Worm (Caenorhabditis elegans) whole organism, midembryonic: ENCODE measurements around the gene kin-24.

Experiments
- flt-1 ChIP-seq: fragments of 200-800 bp; sonication (Bioruptor generic); IDR thresholded peaks from 2 replicates; pipeline ENCODE4 v1.3.6; 2022; ENCODE audit warnings: missing genetic modification characterization, missing compliant biosample characterization
- tab-1 ChIP-seq: fragments of 200-800 bp; sonication (Bioruptor generic); IDR thresholded peaks from 2 replicates; pipeline ENCODE4 v1.3.6; 2022; ENCODE audit warnings: missing genetic modification characterization, missing compliant biosample characterization
- ztf-29 ChIP-seq: fragments of 200-800 bp; sonication (Bioruptor generic); IDR thresholded peaks from 2 replicates; pipeline ENCODE4 v1.3.6; 2022; ENCODE audit warnings: missing genetic modification reagents, missing genetic modification characterization, missing compliant biosample characterization

ce11 chrIV:9852818-9853466 lies 12.1 kb upstream of the kin-24 start:
- TF ChIP-seq ztf-29 (GFP tag; lab: Robert Waterston, UW) = no peak
- TF ChIP-seq flt-1 (GFP tag; lab: Robert Waterston, UW) = no peak
- no peak for TF ChIP-seq tab-1 (GFP tag; lab: Robert Waterston, UW)
